Worm (Caenorhabditis elegans) whole organism, late embryonic: ENCODE results near the gene T05A8.11.

Source experiments
- ceh-31 ChIP-seq: sonication (generic microtip); optimal IDR thresholded peaks from 2 replicates; lab custom pipeline; 2016; ENCODE audit warnings: missing genetic modification characterization, missing compliant biosample characterization
- che-1 ChIP-seq: sonication (generic microtip); optimal IDR thresholded peaks from 2 replicates; lab custom pipeline; 2016; ENCODE audit warnings: mild to moderate bottlenecking, missing genetic modification characterization, missing compliant biosample characterization
- nhr-11 ChIP-seq: fragments of 150-350 bp; optimal IDR thresholded peaks from 2 replicates; lab custom pipeline; 2014; ENCODE audit warnings: missing biosample characterization, missing genetic modification characterization

ce11 chrII:2756351-2756750, 30.9 kb upstream of the T05A8.11 start:
- no peak for TF ChIP-seq nhr-11 (tag; lab: Kevin White, UChicago)
- TF ChIP-seq ceh-31 (tag; lab: Kevin White, UChicago), result no peak
- no peak for TF ChIP-seq che-1 (tag; lab: Kevin White, UChicago)
